Fruit fly (Drosophila melanogaster): ENCODE measurements around the gene Tet.
A peak's percentile ranks its signal among the peaks of the same experiment; 100 is the strongest.

The Tet gene

dm6 chr3L:2822955-2823354 is 56.0 kb downstream of the Tet start:
- TF ChIP-seq h (GFP tag; optimal IDR thresholded peaks at IDR 0.05) (peak; percentile 91), Vsx2 (GFP tag; optimal IDR thresholded peaks at IDR 0.05; ENCODE audit: partially characterized antibody) (no peak), Myc (optimal IDR thresholded peaks at IDR 0.05) (no peak), sv (GFP tag; optimal IDR thresholded peaks at IDR 0.05) (no peak), fru (GFP tag; optimal IDR thresholded peaks at IDR 0.05) (peak; percentile 87), OdsH (GFP tag; optimal IDR thresholded peaks at IDR 0.05) (peak; percentile 79), psq (GFP tag; optimal IDR thresholded peaks at IDR 0.05) (no peak), dsf (GFP tag; optimal IDR thresholded peaks at IDR 0.05; ENCODE audit: borderline replicate concordance) (no peak), rgr (GFP tag; optimal IDR thresholded peaks at IDR 0.05) (peak; percentile 77), Jra (GFP tag; optimal IDR thresholded peaks at IDR 0.05) (no peak), pan (optimal IDR thresholded peaks at IDR 0.05) (no peak), dl (GFP tag; optimal IDR thresholded peaks at IDR 0.05; ENCODE audit: insufficient read depth in 1 of 2, partially characterized antibody in 2 of 2) (no peak), foxo (GFP tag; optimal IDR thresholded peaks at IDR 0.05) (peak in 1 of 2 experiments; percentile 90), CG9705 (GFP tag; optimal IDR thresholded peaks at IDR 0.05) (peak; percentile 9), Hr83 (GFP tag; optimal IDR thresholded peaks at IDR 0.05; ENCODE audit: poor library complexity, severe bottlenecking) (no peak), Sp1 (GFP tag; optimal IDR thresholded peaks at IDR 0.05) (peak; percentile 75), CrebA (GFP tag; optimal IDR thresholded peaks at IDR 0.05; ENCODE audit: borderline replicate concordance) (no peak), brk (GFP tag; optimal IDR thresholded peaks at IDR 0.05) (no peak), sage (GFP tag; optimal IDR thresholded peaks at IDR 0.05) (peak; percentile 63), HLH106 (tag; optimal IDR thresholded peaks at IDR 0.05) (peak; percentile 74), ey (GFP tag; optimal IDR thresholded peaks at IDR 0.05) (peak; percentile 89), Mio (GFP tag; optimal IDR thresholded peaks at IDR 0.05) (no peak), lola (GFP tag; optimal IDR thresholded peaks at IDR 0.05) (no peak), GATAd (GFP tag; optimal IDR thresholded peaks at IDR 0.05) (no peak), br (GFP tag; optimal IDR thresholded peaks at IDR 0.05) (peak; percentile 81), N (GFP tag; optimal IDR thresholded peaks at IDR 0.05) (no peak), Abd-B (GFP tag; optimal IDR thresholded peaks at IDR 0.05) (no peak), tai (GFP tag; optimal IDR thresholded peaks at IDR 0.05) (peak; percentile 44), jim (GFP tag; optimal IDR thresholded peaks at IDR 0.05) (no peak), CG32264 (GFP tag; optimal IDR thresholded peaks at IDR 0.05) (peak; percentile 70), Hr78 (GFP tag; optimal IDR thresholded peaks at IDR 0.05) (no peak), Dif (GFP tag; optimal IDR thresholded peaks at IDR 0.05; ENCODE audit: partially characterized antibody) (no peak), dmrt93B (GFP tag; optimal IDR thresholded peaks at IDR 0.05) (peak; percentile 61), woc (GFP tag; optimal IDR thresholded peaks at IDR 0.05) (peak; percentile 5), Dfd (GFP tag; optimal IDR thresholded peaks at IDR 0.05) (no peak), Hnf4 (GFP tag; optimal IDR thresholded peaks at IDR 0.05) (peak; percentile 72), usp (GFP tag; optimal IDR thresholded peaks at IDR 0.05) (no peak), Rel (GFP tag; optimal IDR thresholded peaks at IDR 0.05) (no peak), Rel (tag; optimal IDR thresholded peaks at IDR 0.05) (no peak)

- TF ChIP-seq Abd-B (GFP tag; optimal IDR thresholded peaks at IDR 0.05) (no peak), GATAd (GFP tag; optimal IDR thresholded peaks at IDR 0.05) (no peak), usp (GFP tag; optimal IDR thresholded peaks at IDR 0.05) (no peak), jim (GFP tag; optimal IDR thresholded peaks at IDR 0.05) (peak; percentile 7), rgr (GFP tag; optimal IDR thresholded peaks at IDR 0.05) (peak; percentile 45), Rel (GFP tag; optimal IDR thresholded peaks at IDR 0.05) (peak; percentile 82), Rel (tag; optimal IDR thresholded peaks at IDR 0.05) (peak; percentile 37), br (GFP tag; optimal IDR thresholded peaks at IDR 0.05) (peak; percentile 58), ey (GFP tag; optimal IDR thresholded peaks at IDR 0.05) (no peak), HLH106 (tag; optimal IDR thresholded peaks at IDR 0.05) (no peak), CG9705 (GFP tag; optimal IDR thresholded peaks at IDR 0.05) (peak; percentile 14), Dfd (GFP tag; optimal IDR thresholded peaks at IDR 0.05) (no peak), lola (GFP tag; optimal IDR thresholded peaks at IDR 0.05) (no peak), Hnf4 (GFP tag; optimal IDR thresholded peaks at IDR 0.05) (no peak), pan (optimal IDR thresholded peaks at IDR 0.05) (no peak), Myc (optimal IDR thresholded peaks at IDR 0.05) (no peak), fru (GFP tag; optimal IDR thresholded peaks at IDR 0.05) (peak; percentile 58), woc (GFP tag; optimal IDR thresholded peaks at IDR 0.05) (no peak), OdsH (GFP tag; optimal IDR thresholded peaks at IDR 0.05) (peak; percentile 25), h (GFP tag; optimal IDR thresholded peaks at IDR 0.05) (peak; percentile 44), CG32264 (GFP tag; optimal IDR thresholded peaks at IDR 0.05) (peak; percentile 9), N (GFP tag; optimal IDR thresholded peaks at IDR 0.05) (peak; percentile 65), tai (GFP tag; optimal IDR thresholded peaks at IDR 0.05) (no peak), sage (GFP tag; optimal IDR thresholded peaks at IDR 0.05) (peak; percentile 67), Mio (GFP tag; optimal IDR thresholded peaks at IDR 0.05) (no peak), Hr83 (GFP tag; optimal IDR thresholded peaks at IDR 0.05; ENCODE audit: poor library complexity, severe bottlenecking) (peak; percentile 63), brk (GFP tag; optimal IDR thresholded peaks at IDR 0.05) (no peak), Dif (GFP tag; optimal IDR thresholded peaks at IDR 0.05; ENCODE audit: partially characterized antibody) (peak; percentile 96), Jra (GFP tag; optimal IDR thresholded peaks at IDR 0.05) (peak; percentile 15), Sp1 (GFP tag; optimal IDR thresholded peaks at IDR 0.05) (peak; percentile 73), foxo (GFP tag; optimal IDR thresholded peaks at IDR 0.05) (peak; percentile 2 to 11), dsf (GFP tag; optimal IDR thresholded peaks at IDR 0.05; ENCODE audit: borderline replicate concordance) (no peak), Vsx2 (GFP tag; optimal IDR thresholded peaks at IDR 0.05; ENCODE audit: partially characterized antibody) (peak; percentile 88), dl (GFP tag; optimal IDR thresholded peaks at IDR 0.05; ENCODE audit: insufficient read depth in 1 of 2, partially characterized antibody in 2 of 2) (peak; percentile 95 to 98), dmrt93B (GFP tag; optimal IDR thresholded peaks at IDR 0.05) (no peak), sv (GFP tag; optimal IDR thresholded peaks at IDR 0.05) (no peak), psq (GFP tag; optimal IDR thresholded peaks at IDR 0.05) (peak; percentile 85), Hr78 (GFP tag; optimal IDR thresholded peaks at IDR 0.05) (no peak), CrebA (GFP tag; optimal IDR thresholded peaks at IDR 0.05; ENCODE audit: borderline replicate concordance) (peak; percentile 73)
These were observed 57.9 kb downstream of the Tet start for dm6 chr3L:2820930-2821505.

Measured in whole organism, wandering third instar larva.